Fruit fly (Drosophila melanogaster) whole organism, embryonic: Measurements from ENCODE around the gene Tsp33B.

Experiments
- BtbVII ChIP-seq: fragments of 200-800 bp; sonication (Bioruptor generic); optimal IDR thresholded peaks from 3 replicates; lab custom pipeline; 2017; ENCODE audit warnings: missing biosample characterization, mild to moderate bottlenecking, missing genetic modification characterization
- CG10959 ChIP-seq: fragments of 200-800 bp; sonication (Bioruptor generic); IDR thresholded peaks from 2 replicates; pipeline ENCODE4 v1.3.6; 2022; ENCODE audit warnings: missing biosample characterization, missing genetic modification characterization
- CG11695 ChIP-seq: fragments of 200-800 bp; sonication (Bioruptor generic); IDR thresholded peaks from 3 replicates; pipeline ENCODE4 v1.3.6; 2022; ENCODE audit warnings: missing biosample characterization, missing genetic modification characterization
- CG12744 ChIP-seq: fragments of 200-800 bp; sonication (Bioruptor generic); optimal IDR thresholded peaks from 2 replicates; lab custom pipeline; 2016; ENCODE audit warnings: missing biosample characterization, missing genetic modification characterization
- CG12942 ChIP-seq: fragments of 200-800 bp; sonication (Bioruptor generic); optimal IDR thresholded peaks from 3 replicates; lab custom pipeline; 2016; ENCODE audit warnings: missing biosample characterization, missing genetic modification characterization
- CG15269 ChIP-seq: fragments of 200-800 bp; sonication (Bioruptor generic); optimal IDR thresholded peaks from 2 replicates; lab custom pipeline; 2018; ENCODE audit warnings: missing biosample characterization, mild to moderate bottlenecking, missing genetic modification characterization, moderate library complexity
- CG1647 ChIP-seq: fragments of 200-800 bp; sonication (Bioruptor generic); optimal IDR thresholded peaks from 3 replicates; lab custom pipeline; 2016; ENCODE audit warnings: missing biosample characterization, missing genetic modification characterization
- CG16863 ChIP-seq: fragments of 200-800 bp; sonication (Bioruptor generic); optimal IDR thresholded peaks from 3 replicates; lab custom pipeline; 2016; ENCODE audit warnings: missing biosample characterization, missing genetic modification characterization
- CG18599 ChIP-seq: fragments of 200-800 bp; sonication (Bioruptor generic); optimal IDR thresholded peaks from 3 replicates; lab custom pipeline; 2017; ENCODE audit warnings: missing biosample characterization, missing genetic modification characterization, mild to moderate bottlenecking, moderate library complexity, missing genetic modification reagents
- CG31365 ChIP-seq: fragments of 200-800 bp; sonication (Bioruptor generic); optimal IDR thresholded peaks from 2 replicates; lab custom pipeline; 2018; ENCODE audit warnings: missing biosample characterization, mild to moderate bottlenecking, missing genetic modification characterization
- CG31388 ChIP-seq: fragments of 200-800 bp; sonication (Bioruptor generic); optimal IDR thresholded peaks from 2 replicates; lab custom pipeline; 2016; ENCODE audit warnings: missing biosample characterization, missing genetic modification characterization
- CG33213 ChIP-seq: fragments of 200-800 bp; sonication (Bioruptor generic); optimal IDR thresholded peaks from 3 replicates; lab custom pipeline; 2016; ENCODE audit warnings: missing biosample characterization, missing genetic modification characterization
- CG34422 ChIP-seq: fragments of 200-800 bp; sonication (Bioruptor generic); IDR thresholded peaks from 3 replicates; pipeline ENCODE4 v1.3.6; 2022; ENCODE audit warnings: missing biosample characterization, missing genetic modification characterization
- CG3995 ChIP-seq: fragments of 200-800 bp; sonication (Bioruptor generic); optimal IDR thresholded peaks from 3 replicates; lab custom pipeline; 2016; ENCODE audit warnings: missing biosample characterization, missing genetic modification characterization
- CG4404 ChIP-seq: fragments of 200-800 bp; sonication (Bioruptor generic); IDR thresholded peaks from 2 replicates; pipeline ENCODE4 v1.3.6; 2022; ENCODE audit warnings: missing biosample characterization, missing genetic modification characterization
- CG5180 ChIP-seq: fragments of 200-800 bp; sonication (Bioruptor generic); optimal IDR thresholded peaks from 3 replicates; lab custom pipeline; 2017; ENCODE audit warnings: missing biosample characterization, missing genetic modification characterization, mild to moderate bottlenecking, moderate library complexity, missing genetic modification reagents
- CG7357 ChIP-seq: fragments of 200-800 bp; sonication (Bioruptor generic); IDR thresholded peaks from 3 replicates; pipeline ENCODE4 v1.3.6; 2022; ENCODE audit warnings: missing biosample characterization, missing genetic modification characterization
- CG7745 ChIP-seq: fragments of 200-800 bp; sonication (Bioruptor generic); optimal IDR thresholded peaks from 2 replicates; lab custom pipeline; 2018; ENCODE audit warnings: missing biosample characterization, mild to moderate bottlenecking, missing genetic modification characterization, moderate library complexity
- CG9215 ChIP-seq: fragments of 200-800 bp; sonication (Bioruptor generic); IDR thresholded peaks from 2 replicates; pipeline ENCODE4 v1.3.6; 2022; ENCODE audit warnings: missing biosample characterization, missing genetic modification characterization
- Dbx ChIP-seq: fragments of 200-800 bp; sonication (Bioruptor generic); IDR thresholded peaks from 3 replicates; pipeline ENCODE4 v1.3.6; 2022; ENCODE audit warnings: missing biosample characterization, missing genetic modification characterization
- Deaf1 ChIP-seq: fragments of 200-800 bp; optimal IDR thresholded peaks from 3 replicates; lab custom pipeline; 2019; ENCODE audit warnings: missing biosample characterization, mild to moderate bottlenecking, missing genetic modification characterization, moderate library complexity
- Dek ChIP-seq: fragments of 200-800 bp; sonication (Bioruptor generic); optimal IDR thresholded peaks from 3 replicates; lab custom pipeline; 2019; ENCODE audit warnings: missing biosample characterization, mild to moderate bottlenecking, missing genetic modification characterization, moderate library complexity
- Elba2 ChIP-seq: fragments of 200-800 bp; sonication (Bioruptor generic); optimal IDR thresholded peaks from 3 replicates; lab custom pipeline; 2016; ENCODE audit warnings: missing biosample characterization, missing genetic modification characterization
- Fer1 ChIP-seq: fragments of 200-800 bp; sonication (Bioruptor generic); optimal IDR thresholded peaks from 2 replicates; lab custom pipeline; 2017; ENCODE audit warnings: missing biosample characterization, mild to moderate bottlenecking, missing genetic modification characterization
- Gug ChIP-seq: fragments of 200-800 bp; sonication (Bioruptor generic); IDR thresholded peaks from 4 replicates; pipeline ENCODE4 v1.3.6; 2022; ENCODE audit warnings: missing biosample characterization, missing genetic modification characterization
- H2.0 ChIP-seq: fragments of 200-800 bp; sonication (Bioruptor generic); IDR thresholded peaks from 2 replicates; pipeline ENCODE4 v1.3.6; 2022; ENCODE audit warnings: missing biosample characterization, missing genetic modification characterization
- Hsf ChIP-seq: fragments of 200-800 bp; sonication (Bioruptor generic); optimal IDR thresholded peaks from 3 replicates; lab custom pipeline; 2016; ENCODE audit warnings: missing biosample characterization, missing genetic modification characterization
- Meics ChIP-seq: fragments of 200-800 bp; sonication (Bioruptor generic); optimal IDR thresholded peaks from 2 replicates; lab custom pipeline; 2017; ENCODE audit warnings: missing biosample characterization, mild to moderate bottlenecking, missing genetic modification characterization
- NC2α ChIP-seq: fragments of 200-800 bp; sonication (Bioruptor generic); optimal IDR thresholded peaks from 2 replicates; lab custom pipeline; 2016; ENCODE audit warnings: missing biosample characterization, missing genetic modification characterization
- NK7.1 ChIP-seq: fragments of 200-800 bp; sonication (Bioruptor generic); optimal IDR thresholded peaks from 3 replicates; lab custom pipeline; 2016; ENCODE audit warnings: missing biosample characterization, missing genetic modification characterization
- Tbp ChIP-seq: fragments of >200 bp; optimal IDR thresholded peaks from 2 replicates; lab custom pipeline; 2018; ENCODE audit warnings: missing biosample characterization, missing genetic modification characterization
- Usf ChIP-seq: fragments of 200-800 bp; sonication (Bioruptor generic); optimal IDR thresholded peaks from 2 replicates; lab custom pipeline; 2017; ENCODE audit warnings: missing genotype, missing biosample characterization, missing genetic modification characterization
- bowl ChIP-seq: fragments of 200-800 bp; sonication (Bioruptor generic); IDR thresholded peaks from 2 replicates; pipeline ENCODE4 v1.3.6; 2022; ENCODE audit warnings: missing biosample characterization, missing genetic modification characterization
- br ChIP-seq: fragments of >200 bp; optimal IDR thresholded peaks from 2 replicates; lab custom pipeline; 2017
- crp ChIP-seq, 2 experiments: fragments of 200-800 bp; sonication (Bioruptor generic); optimal IDR thresholded peaks; 2 replicates in 1 of 2; 3 replicates in 1 of 2; lab custom pipeline; 2017; ENCODE audit warnings: missing biosample characterization in 2 of 2, missing genetic modification characterization in 2 of 2, mild to moderate bottlenecking in 1 of 2, moderate library complexity in 1 of 2
- dan ChIP-seq: fragments of 200-800 bp; sonication (Bioruptor generic); IDR thresholded peaks from 2 replicates; pipeline ENCODE4 v1.3.6; 2022; ENCODE audit warnings: missing biosample characterization, missing genetic modification characterization
- dimm ChIP-seq: fragments of 200-800 bp; sonication (Bioruptor generic); IDR thresholded peaks from 2 replicates; pipeline ENCODE4 v1.3.6; 2022; ENCODE audit warnings: missing biosample characterization, missing genetic modification characterization
- dm ChIP-seq: fragments of 200-800 bp; sonication (Bioruptor generic); optimal IDR thresholded peaks from 3 replicates; lab custom pipeline; 2016; ENCODE audit warnings: missing biosample characterization, missing genetic modification characterization
- gsb-n ChIP-seq: fragments of 200-800 bp; sonication (Bioruptor generic); optimal IDR thresholded peaks from 3 replicates; lab custom pipeline; 2018; ENCODE audit warnings: missing biosample characterization, mild to moderate bottlenecking, missing genetic modification characterization
- h ChIP-seq: fragments of >200 bp; optimal IDR thresholded peaks from 2 replicates; lab custom pipeline; 2017
- jigr1 ChIP-seq: fragments of 200-800 bp; sonication (Bioruptor generic); IDR thresholded peaks from 3 replicates; pipeline ENCODE4 v1.3.6; 2022; ENCODE audit warnings: missing biosample characterization, missing genetic modification characterization
- kah ChIP-seq: fragments of 200-800 bp; sonication (Bioruptor generic); optimal IDR thresholded peaks from 2 replicates; lab custom pipeline; 2018; ENCODE audit warnings: missing biosample characterization, mild to moderate bottlenecking, missing genetic modification characterization
- nau ChIP-seq: fragments of 200-800 bp; sonication (Bioruptor generic); optimal IDR thresholded peaks from 3 replicates; lab custom pipeline; 2017; ENCODE audit warnings: missing biosample characterization, mild to moderate bottlenecking, missing genetic modification characterization, missing genetic modification reagents
- row ChIP-seq: fragments of 200-800 bp; sonication (Bioruptor generic); IDR thresholded peaks from 3 replicates; pipeline ENCODE4 v1.3.6; 2022; ENCODE audit warnings: missing biosample characterization, missing genetic modification characterization
- sens ChIP-seq: fragments of 200-800 bp; sonication (Bioruptor generic); peaks from one replicate; lab custom pipeline; 2016; ENCODE audit warnings: missing biosample characterization, missing genetic modification characterization
- sens-2 ChIP-seq: fragments of 200-800 bp; sonication (Bioruptor generic); IDR thresholded peaks from 2 replicates; pipeline ENCODE4 v1.3.6; 2022; ENCODE audit warnings: missing biosample characterization, missing genetic modification characterization
- stwl ChIP-seq: fragments of 200-800 bp; sonication (Bioruptor generic); optimal IDR thresholded peaks from 3 replicates; lab custom pipeline; 2018; ENCODE audit warnings: missing biosample characterization, mild to moderate bottlenecking, missing genetic modification characterization, moderate library complexity
- tap ChIP-seq: fragments of 200-800 bp; optimal IDR thresholded peaks from 3 replicates; lab custom pipeline; 2019; ENCODE audit warnings: missing biosample characterization, mild to moderate bottlenecking, missing genetic modification characterization, moderate library complexity
- vnd ChIP-seq: fragments of 200-800 bp; sonication (Bioruptor generic); IDR thresholded peaks from 3 replicates; pipeline ENCODE4 v1.3.6; 2022; ENCODE audit warnings: missing biosample characterization, missing genetic modification characterization; ENCODE audit not compliant: partially characterized antibody
- wek ChIP-seq: fragments of 200-800 bp; sonication (Bioruptor generic); optimal IDR thresholded peaks from 3 replicates; lab custom pipeline; 2018; ENCODE audit warnings: missing biosample characterization, mild to moderate bottlenecking, missing genetic modification characterization, moderate library complexity
- z ChIP-seq: fragments of 200-800 bp; sonication (Bioruptor generic); IDR thresholded peaks from 3 replicates; pipeline ENCODE4 v1.3.6; 2022; ENCODE audit warnings: missing biosample characterization, missing genetic modification characterization
- zfh2 ChIP-seq: fragments of 200-800 bp; sonication (Bioruptor generic); optimal IDR thresholded peaks from 2 replicates; lab custom pipeline; 2016; ENCODE audit warnings: missing biosample characterization, missing genetic modification characterization

Gene Tsp33B

DNA sequence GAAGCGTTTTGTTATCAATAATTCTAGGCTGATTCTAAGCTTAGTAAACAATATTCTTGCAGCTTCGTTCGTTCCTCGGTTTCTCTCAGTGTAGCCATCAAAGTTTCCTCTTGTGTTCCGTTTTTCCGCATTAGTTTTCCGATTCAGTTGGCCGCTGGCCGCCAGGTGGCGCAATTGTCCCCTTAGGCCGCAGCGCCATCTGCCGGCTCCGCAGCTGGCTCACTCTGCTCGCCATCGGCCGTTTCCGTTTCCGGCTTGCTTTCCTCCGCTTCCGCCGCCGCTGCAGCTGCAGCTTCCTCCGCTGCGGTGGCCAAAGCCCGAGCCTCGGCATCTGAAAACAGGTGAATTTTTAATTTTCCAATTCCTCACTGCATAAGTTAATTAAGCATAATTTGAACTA is 24.2 kb upstream of the Tsp33B start (continued):
- TF ChIP-seq dm (GFP tag; lab: Kevin White, UChicago) (peak; percentile 92), dimm (no peak; the same call in 1 of the 2 replicates), br (lab: Kevin White, UChicago) (no peak), CG12744 (peak; percentile 92), wek (GFP tag; lab: Kevin White, UChicago) (peak; percentile 95), Dbx (peak; percentile 87), CG15269 (tag; lab: Kevin White, UChicago) (peak; percentile 82), CG1647 (peak; percentile 85), zfh2 (no peak), BtbVII (GFP tag; lab: Kevin White, UChicago) (peak; percentile 96), CG12942 (GFP tag; lab: Kevin White, UChicago) (peak; percentile 85), row (GFP tag; lab: Robert Waterston, UW) (peak; percentile 39; the same call in 1 of the 3 replicates), Gug (peak; percentile 87), CG34422 (peak; percentile 88), Elba2 (peak; percentile 91), CG9215 (peak; percentile 56), h (lab: Kevin White, UChicago) (peak; percentile 52), nau (GFP tag; lab: Kevin White, UChicago) (peak; percentile 96), CG31365 (tag; lab: Kevin White, UChicago) (peak; percentile 85), Meics (peak; percentile 96), NK7.1 (GFP tag; lab: Kevin White, UChicago) (peak; percentile 94), jigr1 (peak; percentile 62; the same call in 1 of the 3 replicates), CG5180 (GFP tag; lab: Kevin White, UChicago) (peak; percentile 88), CG33213 (GFP tag; lab: Kevin White, UChicago) (peak; percentile 98), sens (GFP tag; lab: Kevin White, UChicago) (peak; percentile 99), stwl (tag; lab: Kevin White, UChicago) (peak; percentile 98), CG7357 (GFP tag; lab: Robert Waterston, UW) (peak; percentile 63; the same call in 2 of the 3 replicates), Hsf (GFP tag; lab: Kevin White, UChicago) (peak; percentile 92), dan (no peak; the same call in 1 of the 2 replicates), CG10959 (GFP tag; lab: Robert Waterston, UW) (peak; percentile 94), CG4404 (GFP tag; lab: Robert Waterston, UW) (peak; percentile 76), tap (tag; lab: Kevin White, UChicago) (peak; percentile 82), bowl (GFP tag; lab: Robert Waterston, UW) (peak; percentile 68; the same call in 1 of the 2 replicates), H2.0 (GFP tag; lab: Robert Waterston, UW) (peak; percentile 87), Usf (peak; percentile 87), kah (peak; percentile 93), CG7745 (tag; lab: Kevin White, UChicago) (no peak), Tbp (no peak), vnd (GFP tag; lab: Robert Waterston, UW) (no peak), z (GFP tag; lab: Robert Waterston, UW) (peak; percentile 77), CG31388 (GFP tag; lab: Kevin White, UChicago) (peak; percentile 81), crp (GFP tag; optimal IDR thresholded peaks at IDR 0.05; lab: Kevin White, UChicago) (peak in 1 of 2 experiments; percentile 27), NC2α (GFP tag; lab: Kevin White, UChicago) (peak; percentile 97), CG11695 (peak; percentile 86), gsb-n (tag; lab: Kevin White, UChicago) (peak; percentile 91), CG18599 (GFP tag; lab: Kevin White, UChicago) (peak; percentile 94), CG3995 (peak; percentile 46), Deaf1 (tag; lab: Kevin White, UChicago) (peak; percentile 60), sens-2 (peak; percentile 96), Fer1 (peak; percentile 96), CG16863 (GFP tag; lab: Kevin White, UChicago) (peak; percentile 93), Dek (tag; lab: Kevin White, UChicago) (peak; percentile 65)
